Worm (Caenorhabditis elegans) whole organism, mixed stage, embryonic: ENCODE measurements around the gene clec-128.
"Not testable (repeated sequence)": the region's sequence is repeated elsewhere in the genome, so short reads cannot be mapped to it uniquely, and the experiment has no call there.

Source experiments
- blmp-1 ChIP-seq: fragments of 150-350 bp; optimal IDR thresholded peaks from 2 replicates; lab custom pipeline; 2014; ENCODE audit warnings: missing biosample characterization, missing genetic modification characterization
- elt-1 ChIP-seq: sonication (generic microtip); optimal IDR thresholded peaks from 2 replicates; lab custom pipeline; 2017; ENCODE audit warnings: missing genetic modification characterization, mild to moderate bottlenecking, missing compliant biosample characterization, antibody characterized with exemption, moderate library complexity, borderline replicate concordance; ENCODE audit not compliant: insufficient read depth
- lsy-2 ChIP-seq: fragments of 150-350 bp; optimal IDR thresholded peaks from 2 replicates; lab custom pipeline; 2014; ENCODE audit warnings: missing biosample characterization, missing genetic modification characterization
- mep-1 ChIP-seq: fragments of 150-350 bp; optimal IDR thresholded peaks from 2 replicates; lab custom pipeline; 2017; ENCODE audit warnings: missing biosample characterization, missing genetic modification reagents, missing genetic modification characterization, inconsistent platforms
- nhr-237 ChIP-seq: fragments of 150-350 bp; optimal IDR thresholded peaks from 2 replicates; lab custom pipeline; 2014; ENCODE audit warnings: missing biosample characterization, missing genetic modification characterization
- pha-4 ChIP-seq: fragments of 150-350 bp; optimal IDR thresholded peaks from 2 replicates; lab custom pipeline; 2018; ENCODE audit warnings: missing biosample characterization, missing genetic modification reagents, missing genetic modification characterization
- snpc-4 ChIP-seq: fragments of 150-350 bp; optimal IDR thresholded peaks from 2 replicates; lab custom pipeline; 2014; ENCODE audit warnings: missing biosample characterization, missing genetic modification characterization

DNA sequence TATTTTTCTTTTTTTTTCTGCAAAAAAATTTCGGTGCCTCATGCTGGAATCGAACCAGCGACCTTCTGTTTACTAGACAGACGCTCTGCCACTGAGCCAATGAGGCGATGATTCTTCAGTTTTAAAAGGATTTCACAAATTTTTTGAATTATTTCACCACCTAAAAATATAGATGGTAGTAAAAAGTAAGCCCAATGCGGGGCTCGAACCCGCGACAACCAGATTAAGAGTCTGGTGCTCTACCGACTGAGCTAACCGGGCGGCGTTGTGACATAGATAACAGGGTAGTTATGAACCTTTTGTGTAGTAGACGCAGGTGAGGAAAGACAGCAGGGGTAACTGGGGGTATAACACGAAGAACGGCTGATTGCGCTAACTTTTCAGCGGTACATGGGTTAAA is 3.3 kb downstream of the clec-128 start:
- TF ChIP-seq blmp-1 (tag; lab: Kevin White, UChicago); elt-1 (tag; lab: Kevin White, UChicago); pha-4 (tag; lab: Kevin White, UChicago); mep-1 (tag; lab: Kevin White, UChicago); snpc-4; nhr-237 (tag; lab: Kevin White, UChicago); lsy-2 (tag; lab: Kevin White, UChicago): not testable (repeated sequence)
